Worm (Caenorhabditis elegans): Measurements from ENCODE around the gene glb-34.

ce11 chrIV:14610942-14611724 is 38.6 kb upstream of the glb-34 start:
- no peak for TF ChIP-seq ces-1 (GFP tag; optimal IDR thresholded peaks at IDR 0.05)
- TF ChIP-seq snpc-4 (tag; optimal IDR thresholded peaks at IDR 0.05), result no peak
- TF ChIP-seq lin-15B (tag; optimal IDR thresholded peaks at IDR 0.05), result no peak
- no peak for TF ChIP-seq saeg-2 (GFP tag; IDR thresholded peaks at IDR 0.05)
- TF ChIP-seq pqm-1 (tag; optimal IDR thresholded peaks at IDR 0.05), result peak; percentile 40
- TF ChIP-seq ceh-62 (tag; optimal IDR thresholded peaks at IDR 0.05), result no peak
- 0 out of 2 replicates have a peak, but pooled peaks have one; percentile 52 for TF ChIP-seq Y105C5A.15 (GFP tag; IDR thresholded peaks at IDR 0.05)
- no peak for TF ChIP-seq aly-2 (tag; optimal IDR thresholded peaks at IDR 0.05)
